Worm (Caenorhabditis elegans) whole organism, L4 larva: Measurements from ENCODE around the gene F35E12.9.

ENCODE experiments used
- D1046.2 ChIP-seq: fragments of 200-800 bp; sonication (Bioruptor generic); IDR thresholded peaks from 2 replicates; pipeline ENCODE4 v1.3.6; 2022; ENCODE audit warnings: missing genetic modification characterization, missing compliant biosample characterization
- F44E2.7 ChIP-seq: fragments of 200-800 bp; sonication (Bioruptor generic); IDR thresholded peaks from 2 replicates; pipeline ENCODE4 v2.1.2; 2022; ENCODE audit warnings: missing genetic modification characterization, missing compliant biosample characterization
- R02D3.7 ChIP-seq: fragments of 150-350 bp; sonication (generic microtip); optimal IDR thresholded peaks from 3 replicates; lab custom pipeline; 2014; ENCODE audit warnings: missing biosample characterization, missing genetic modification characterization
- T20F7.1 ChIP-seq: fragments of 200-800 bp; sonication (Bioruptor generic); optimal IDR thresholded peaks from 2 replicates; lab custom pipeline; 2018; ENCODE audit warnings: mild to moderate bottlenecking, missing genetic modification characterization, missing compliant biosample characterization
- T26A8.4 ChIP-seq: fragments of 200-800 bp; sonication (Bioruptor generic); IDR thresholded peaks from 2 replicates; pipeline ENCODE4 v1.3.6; 2022; ENCODE audit warnings: missing genetic modification characterization, missing compliant biosample characterization
- Y105C5A.15 ChIP-seq: fragments of 200-800 bp; sonication (Bioruptor generic); IDR thresholded peaks from 2 replicates; pipeline ENCODE4 v1.3.6; 2022; ENCODE audit warnings: missing genetic modification characterization, missing compliant biosample characterization
- Y48G9A.11 ChIP-seq: fragments of 200-800 bp; sonication (Bioruptor generic); IDR thresholded peaks from 2 replicates; pipeline ENCODE4 v1.3.6; 2022; ENCODE audit warnings: missing genetic modification reagents, missing genetic modification characterization, missing compliant biosample characterization
- Y75B8A.6 ChIP-seq: fragments of 200-800 bp; sonication (Bioruptor generic); IDR thresholded peaks from 2 replicates; pipeline ENCODE4 v1.3.6; 2022; ENCODE audit warnings: missing genetic modification reagents, missing genetic modification characterization, missing compliant biosample characterization
- ZK546.5 ChIP-seq, 2 experiments: sonication (generic microtip); optimal IDR thresholded peaks; 2 replicates each; lab custom pipeline; 2017; ENCODE audit warnings: missing biosample characterization in 2 of 2, missing genetic modification characterization in 2 of 2
- aha-1 ChIP-seq: fragments of 150-350 bp; peaks from one replicate; lab custom pipeline; 2014; ENCODE audit warnings: missing biosample characterization, missing genetic modification characterization
- ama-1 ChIP-seq: fragments of 150-350 bp; optimal IDR thresholded peaks from 2 replicates; lab custom pipeline; 2014; ENCODE audit warnings: inconsistent platforms, mixed read lengths
- attf-4 ChIP-seq: sonication (generic microtip); optimal IDR thresholded peaks from 3 replicates; lab custom pipeline; 2017; ENCODE audit warnings: missing biosample characterization, missing genetic modification characterization
- ceh-28 ChIP-seq: fragments of 150-350 bp; optimal IDR thresholded peaks from 2 replicates; lab custom pipeline; 2014; ENCODE audit warnings: missing biosample characterization, missing genetic modification reagents, missing genetic modification characterization
- ceh-44 ChIP-seq: fragments of 200-800 bp; sonication (Bioruptor generic); IDR thresholded peaks from 2 replicates; pipeline ENCODE4 v1.3.6; 2022; ENCODE audit warnings: missing genetic modification reagents, missing genetic modification characterization, missing compliant biosample characterization
- ceh-62 ChIP-seq: sonication (generic microtip); optimal IDR thresholded peaks from 2 replicates; lab custom pipeline; 2017; ENCODE audit warnings: missing biosample characterization, missing genetic modification characterization
- cey-2 ChIP-seq: sonication (generic microtip); optimal IDR thresholded peaks from 3 replicates; lab custom pipeline; 2017; ENCODE audit warnings: missing genetic modification characterization, mild to moderate bottlenecking, missing compliant biosample characterization, antibody characterized with exemption, borderline replicate concordance; ENCODE audit not compliant: insufficient read depth
- daf-19 ChIP-seq: fragments of 200-800 bp; sonication (Bioruptor generic); conservative IDR thresholded peaks from 2 replicates; pipeline ENCODE4 v1.3.6; 2022; ENCODE audit warnings: missing genetic modification characterization, missing compliant biosample characterization
- daf-8 ChIP-seq: fragments of 200-800 bp; sonication (Bioruptor generic); IDR thresholded peaks from 2 replicates; pipeline ENCODE4 v1.3.6; 2022; ENCODE audit warnings: missing genetic modification characterization, missing compliant biosample characterization
- dmd-9 ChIP-seq: fragments of 200-800 bp; sonication (Bioruptor generic); IDR thresholded peaks from 2 replicates; pipeline ENCODE4 v1.3.6; 2022; ENCODE audit warnings: missing genetic modification reagents, missing genetic modification characterization, missing compliant biosample characterization
- dpl-1 ChIP-seq: fragments of 150-350 bp; optimal IDR thresholded peaks from 2 replicates; lab custom pipeline; 2014; ENCODE audit warnings: missing biosample characterization, missing genetic modification reagents, missing genetic modification characterization
- dve-1 ChIP-seq: sonication (generic microtip); optimal IDR thresholded peaks from 2 replicates; lab custom pipeline; 2017; ENCODE audit warnings: antibody characterized with exemption, mild to moderate bottlenecking, missing genetic modification characterization, missing compliant biosample characterization; ENCODE audit not compliant: insufficient read depth
- egl-43 ChIP-seq: fragments of 200-800 bp; sonication (Bioruptor generic); IDR thresholded peaks from 2 replicates; pipeline ENCODE4 v1.3.6; 2022; ENCODE audit warnings: missing genetic modification reagents, missing genetic modification characterization, missing compliant biosample characterization
- fos-1 ChIP-seq: fragments of 150-350 bp; optimal IDR thresholded peaks from 2 replicates; lab custom pipeline; 2014; ENCODE audit warnings: missing biosample characterization, missing genetic modification characterization
- gei-8 ChIP-seq: fragments of 200-800 bp; sonication (Bioruptor generic); optimal IDR thresholded peaks from 2 replicates; lab custom pipeline; 2018; ENCODE audit warnings: mild to moderate bottlenecking, missing genetic modification characterization, missing compliant biosample characterization
- hlh-11 ChIP-seq: fragments of 200-800 bp; sonication (Bioruptor generic); optimal IDR thresholded peaks from 2 replicates; lab custom pipeline; 2018; ENCODE audit warnings: mild to moderate bottlenecking, missing genetic modification characterization, missing compliant biosample characterization
- hmg-1.1 ChIP-seq: fragments of 200-800 bp; sonication (Bioruptor generic); IDR thresholded peaks from 2 replicates; pipeline ENCODE4 v1.3.6; 2022; ENCODE audit warnings: missing genetic modification reagents, missing genetic modification characterization, missing compliant biosample characterization
- jun-1 ChIP-seq: fragments of 150-350 bp; optimal IDR thresholded peaks from 2 replicates; lab custom pipeline; 2014; ENCODE audit warnings: missing biosample characterization, missing genetic modification reagents, missing genetic modification characterization
- lim-7 ChIP-seq: fragments of 200-800 bp; sonication (Bioruptor generic); IDR thresholded peaks from 2 replicates; pipeline ENCODE4 v1.3.6; 2022; ENCODE audit warnings: missing genetic modification characterization, missing compliant biosample characterization
- lin-1 ChIP-seq: fragments of 200-800 bp; sonication (Bioruptor generic); IDR thresholded peaks from 2 replicates; pipeline ENCODE4 v1.3.6; 2022; ENCODE audit warnings: missing genetic modification reagents, missing genetic modification characterization, missing compliant biosample characterization
- lin-13 ChIP-seq: fragments of 150-350 bp; optimal IDR thresholded peaks from 2 replicates; lab custom pipeline; 2014; ENCODE audit warnings: missing biosample characterization, missing genetic modification reagents, missing genetic modification characterization
- lin-15B ChIP-seq: fragments of 150-350 bp; sonication (generic microtip); optimal IDR thresholded peaks from 3 replicates; lab custom pipeline; 2014; ENCODE audit warnings: missing biosample characterization, missing genetic modification characterization
- lin-38 ChIP-seq: fragments of 200-800 bp; sonication (Bioruptor generic); IDR thresholded peaks from 2 replicates; pipeline ENCODE4 v1.3.6; 2022; ENCODE audit warnings: missing genetic modification reagents, missing genetic modification characterization, missing compliant biosample characterization
- mxl-2 ChIP-seq: fragments of 200-800 bp; sonication (Bioruptor generic); conservative IDR thresholded peaks from 2 replicates; pipeline ENCODE4 v1.3.6; 2022; ENCODE audit warnings: missing genetic modification reagents, missing genetic modification characterization, missing compliant biosample characterization
- nhr-111 ChIP-seq: fragments of 200-800 bp; sonication (Bioruptor generic); optimal IDR thresholded peaks from 2 replicates; lab custom pipeline; 2018; ENCODE audit warnings: mild to moderate bottlenecking, missing genetic modification characterization, missing compliant biosample characterization
- nhr-25 ChIP-seq: sonication (generic microtip); optimal IDR thresholded peaks from 2 replicates; lab custom pipeline; 2017; ENCODE audit warnings: missing genetic modification characterization, mild to moderate bottlenecking, missing compliant biosample characterization, antibody characterized with exemption, moderate library complexity, borderline replicate concordance; ENCODE audit not compliant: insufficient read depth
- nhr-28 ChIP-seq: fragments of 150-350 bp; optimal IDR thresholded peaks from 2 replicates; lab custom pipeline; 2014; ENCODE audit warnings: missing biosample characterization, missing genetic modification characterization
- nhr-42 ChIP-seq: fragments of 200-800 bp; sonication (Bioruptor generic); IDR thresholded peaks from 2 replicates; pipeline ENCODE4 v1.3.6; 2022; ENCODE audit warnings: missing genetic modification characterization, missing compliant biosample characterization
- nhr-48 ChIP-seq: sonication (generic microtip); optimal IDR thresholded peaks from 2 replicates; lab custom pipeline; 2016; ENCODE audit warnings: mild to moderate bottlenecking, missing genetic modification characterization, missing compliant biosample characterization
- pha-4 ChIP-seq, 2 experiments: fragments of 150-350 bp in 1 of 2; fragments of 200-800 bp in 1 of 2; sonication (Bioruptor generic) in 1 of 2; IDR thresholded peaks in 1 of 2; optimal IDR thresholded peaks in 1 of 2; 2 replicates each; pipeline versions ENCODE4 v1.3.6 to Lab custom; 2014 to 2022; ENCODE audit warnings: missing genetic modification characterization in 2 of 2, missing genetic modification reagents in 2 of 2, missing biosample characterization in 1 of 2, missing compliant biosample characterization in 1 of 2
- php-3 ChIP-seq: fragments of 200-800 bp; sonication (Bioruptor generic); IDR thresholded peaks from 2 replicates; pipeline ENCODE4 v1.3.6; 2022; ENCODE audit warnings: missing genetic modification reagents, missing genetic modification characterization, missing compliant biosample characterization
- pqm-1 ChIP-seq: sonication (generic microtip); optimal IDR thresholded peaks from 2 replicates; lab custom pipeline; 2017; ENCODE audit warnings: missing biosample characterization, missing genetic modification characterization
- rbr-2 ChIP-seq: sonication (generic microtip); optimal IDR thresholded peaks from 2 replicates; lab custom pipeline; 2016; ENCODE audit warnings: missing genotype, missing genetic modification characterization, missing compliant biosample characterization
- sdz-12 ChIP-seq: fragments of 200-800 bp; sonication (Bioruptor generic); optimal IDR thresholded peaks from 2 replicates; lab custom pipeline; 2018; ENCODE audit warnings: mild to moderate bottlenecking, missing genetic modification characterization, missing compliant biosample characterization
- set-16 ChIP-seq: fragments of 200-800 bp; sonication (Bioruptor generic); IDR thresholded peaks from 2 replicates; pipeline ENCODE4 v1.3.6; 2022; ENCODE audit warnings: missing genetic modification reagents, missing genetic modification characterization, missing compliant biosample characterization
- skn-1 ChIP-seq: fragments of 150-350 bp; optimal IDR thresholded peaks from 2 replicates; lab custom pipeline; 2014; ENCODE audit warnings: missing biosample characterization, missing genetic modification characterization
- spr-3 ChIP-seq: fragments of 200-800 bp; sonication (Bioruptor generic); optimal IDR thresholded peaks from 2 replicates; lab custom pipeline; 2018; ENCODE audit warnings: mild to moderate bottlenecking, missing genetic modification characterization, missing compliant biosample characterization
- tag-97 ChIP-seq: fragments of 200-800 bp; sonication (Bioruptor generic); IDR thresholded peaks from 2 replicates; pipeline ENCODE4 v1.3.6; 2022; ENCODE audit warnings: missing genetic modification characterization, missing compliant biosample characterization
- tra-1 ChIP-seq: fragments of 200-800 bp; sonication (Bioruptor generic); IDR thresholded peaks from 2 replicates; pipeline ENCODE4 v1.3.6; 2022; ENCODE audit warnings: missing genetic modification reagents, missing genetic modification characterization, missing compliant biosample characterization
- unc-62 ChIP-seq, 3 experiments: fragments of 150-350 bp in 1 of 3; sonication (generic microtip); optimal IDR thresholded peaks in 2 of 3; peaks in 1 of 3; 1 replicate in 1 of 3; 2 replicates in 2 of 3; lab custom pipeline; 2014 to 2017; ENCODE audit warnings: missing biosample characterization in 3 of 3, missing genetic modification characterization in 3 of 3, missing genetic modification reagents in 3 of 3, missing genotype in 1 of 3
- ztf-7 ChIP-seq: fragments of 150-350 bp; optimal IDR thresholded peaks from 2 replicates; lab custom pipeline; 2014; ENCODE audit warnings: missing biosample characterization, missing genetic modification characterization

Gene F35E12.9

DNA sequence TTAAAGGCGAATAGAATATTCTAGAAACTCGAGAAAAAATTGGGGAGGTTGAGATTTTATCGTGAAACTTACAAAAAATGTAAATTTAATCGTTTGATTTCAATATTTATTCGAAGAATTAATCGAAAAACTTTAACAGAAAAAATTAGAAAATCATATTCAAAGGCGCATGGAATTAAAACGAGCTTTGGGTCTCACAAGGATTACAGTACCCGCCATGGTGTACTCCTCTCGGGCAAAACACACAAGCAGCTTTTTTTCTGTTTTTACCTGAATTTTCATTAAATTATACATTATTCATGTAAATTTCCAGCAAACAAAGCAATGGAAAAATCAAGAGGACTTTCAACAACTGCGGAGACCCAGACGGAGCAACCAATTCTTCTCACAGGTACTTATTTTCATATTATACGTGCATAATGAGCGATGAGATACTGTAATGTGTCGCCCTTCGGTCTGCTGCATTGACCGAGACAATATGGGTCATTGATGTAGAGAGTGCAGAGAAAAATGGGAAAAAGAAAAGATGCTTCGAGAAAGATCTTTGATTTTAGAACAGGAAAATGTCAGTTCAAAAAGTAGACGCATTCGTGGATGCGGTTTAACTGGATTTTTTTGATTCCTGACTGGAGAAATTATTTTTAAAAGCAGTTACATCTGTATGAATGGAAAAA lies 42.4 kb upstream of the F35E12.9 start, which contains the start of the genes F53C11.4 and F53C11.5 (continued):
- TF ChIP-seq php-3, result no peak
- peak; percentile 19 for TF ChIP-seq T20F7.1
- peak; percentile 9 for TF ChIP-seq rbr-2 (tag; lab: Kevin White, UChicago)
- peak; percentile 51 for TF ChIP-seq ama-1
- 0 out of 2 replicates have a peak, but pooled peaks have one; percentile 24 for TF ChIP-seq tra-1 (GFP tag; lab: Robert Waterston, UW)
- no peak for TF ChIP-seq jun-1 (tag; lab: Kevin White, UChicago)
- no peak for TF ChIP-seq nhr-25
- no peak for TF ChIP-seq dmd-9 (GFP tag; lab: Robert Waterston, UW)
- no peak for TF ChIP-seq lin-15B
- TF ChIP-seq dpl-1 (GFP tag; lab: Kevin White, UChicago), result no peak
- TF ChIP-seq tag-97 (GFP tag; lab: Robert Waterston, UW), result no peak
- TF ChIP-seq lim-7 (GFP tag; lab: Robert Waterston, UW), result no peak
- TF ChIP-seq skn-1 (tag; lab: Kevin White, UChicago), result no peak
- no peak for TF ChIP-seq aha-1 (tag; lab: Kevin White, UChicago)
- TF ChIP-seq spr-3 (GFP tag; lab: Kevin White, UChicago), result no peak
- TF ChIP-seq gei-8, result no peak
- TF ChIP-seq nhr-42 (GFP tag; lab: Robert Waterston, UW), result no peak
- TF ChIP-seq Y105C5A.15 (GFP tag; lab: Robert Waterston, UW), result no peak
- TF ChIP-seq hmg-1.1 (GFP tag; lab: Robert Waterston, UW), result 0 out of 2 replicates have a peak, but pooled peaks have one; percentile 12
- no peak for TF ChIP-seq T26A8.4
- TF ChIP-seq ceh-62, result no peak
- no peak for TF ChIP-seq ceh-44 (GFP tag; lab: Robert Waterston, UW)
- peak; percentile 67 for TF ChIP-seq nhr-48
- TF ChIP-seq daf-8, result no peak
- TF ChIP-seq daf-19 (GFP tag; lab: Robert Waterston, UW), result no peak
- no peak for TF ChIP-seq fos-1 (tag; lab: Kevin White, UChicago)
- no peak for TF ChIP-seq mxl-2 (GFP tag; lab: Robert Waterston, UW)
- TF ChIP-seq cey-2 (tag; lab: Kevin White, UChicago), result no peak
- no peak for TF ChIP-seq set-16 (GFP tag; lab: Robert Waterston, UW)
- peak; percentile 77 for TF ChIP-seq hlh-11 (tag; lab: Kevin White, UChicago)
- no peak for TF ChIP-seq nhr-111
- no peak for TF ChIP-seq Y75B8A.6 (GFP tag; lab: Robert Waterston, UW)
- no peak for TF ChIP-seq attf-4 (tag; lab: Kevin White, UChicago)
- TF ChIP-seq ceh-28, result no peak
- no peak for TF ChIP-seq egl-43 (GFP tag; lab: Robert Waterston, UW)
- no peak for TF ChIP-seq sdz-12 (GFP tag; lab: Kevin White, UChicago)
- no peak for TF ChIP-seq D1046.2 (GFP tag; lab: Robert Waterston, UW)
- TF ChIP-seq dve-1 (tag; lab: Kevin White, UChicago), result peak; percentile 87
- TF ChIP-seq F44E2.7 (GFP tag; lab: Robert Waterston, UW), result no peak
- TF ChIP-seq ztf-7 (tag; lab: Kevin White, UChicago), result no peak
- no peak for TF ChIP-seq lin-13 (GFP tag; lab: Kevin White, UChicago)
- no peak for TF ChIP-seq pha-4 (GFP tag; IDR thresholded peaks at IDR 0.05; lab: Robert Waterston, UW)
- no peak for TF ChIP-seq pha-4 (tag; optimal IDR thresholded peaks at IDR 0.05; lab: Kevin White, UChicago)
- TF ChIP-seq R02D3.7 (tag; lab: Kevin White, UChicago), result no peak
- TF ChIP-seq lin-1 (GFP tag; lab: Robert Waterston, UW), result no peak
- TF ChIP-seq Y48G9A.11 (GFP tag; lab: Robert Waterston, UW), result no peak
- no peak for TF ChIP-seq pqm-1 (tag; lab: Kevin White, UChicago)
- 0 out of 2 replicates have a peak, but pooled peaks have one; percentile 31 for TF ChIP-seq lin-38 (GFP tag; lab: Robert Waterston, UW)
- TF ChIP-seq unc-62 (GFP tag; optimal IDR thresholded peaks at IDR 0.05 in 1 of 2; lab: Kevin White, UChicago), result peak in 1 of 2 experiments; percentile 71
- no peak for TF ChIP-seq unc-62 (tag; optimal IDR thresholded peaks at IDR 0.05; lab: Kevin White, UChicago)
- peak; percentile 74 for TF ChIP-seq nhr-28 (tag; lab: Kevin White, UChicago)
- no peak for TF ChIP-seq ZK546.5 (tag; optimal IDR thresholded peaks at IDR 0.05; lab: Kevin White, UChicago)
